Fruit fly (Drosophila melanogaster): ENCODE results near the gene alpha-Man-IIb.
A peak's percentile ranks its signal among the peaks of the same experiment; 100 is the strongest.

Gene alpha-Man-IIb

DNA sequence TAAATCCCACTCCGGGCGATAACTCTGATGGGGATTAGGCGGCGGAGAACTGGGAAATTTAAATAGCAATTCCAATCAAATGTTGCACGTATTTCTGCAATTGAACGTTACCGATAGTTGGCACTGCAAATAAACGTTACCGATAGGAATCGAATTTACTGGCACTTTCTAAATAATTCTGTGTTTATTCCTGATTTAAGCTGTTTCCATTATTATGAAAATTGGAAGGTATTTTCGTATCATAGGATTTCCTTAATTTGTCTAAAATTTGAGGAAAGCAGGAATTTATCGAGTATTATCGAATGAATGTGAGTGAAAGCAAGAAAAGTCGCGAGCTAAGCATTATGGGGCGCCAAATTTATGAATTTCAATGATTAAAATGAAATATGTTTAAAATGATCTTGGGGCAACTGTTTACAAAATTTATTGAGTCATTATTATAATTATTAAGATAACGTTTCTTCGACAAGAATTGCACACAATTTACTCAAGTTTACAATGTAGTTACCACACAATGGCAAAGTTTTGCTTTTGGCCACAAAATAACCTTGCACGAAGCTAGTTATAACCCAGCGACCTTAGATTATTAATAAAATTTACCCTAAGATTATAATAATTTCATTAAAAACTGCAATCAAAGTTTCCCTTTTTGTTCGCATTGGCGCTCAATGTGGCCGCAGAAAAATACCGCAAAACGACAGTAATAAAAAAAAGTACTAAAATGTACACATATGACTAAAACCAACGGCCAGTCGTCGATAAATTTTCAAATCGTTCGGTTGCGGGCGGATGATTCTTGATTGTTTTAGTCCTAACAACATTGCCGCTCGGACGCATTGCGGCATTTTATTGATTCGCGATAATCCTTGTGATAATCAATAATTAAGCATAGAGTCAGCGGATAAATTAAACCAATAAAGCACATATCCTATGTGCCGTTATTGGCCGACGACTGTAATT lies at the start of gene alpha-Man-IIb:
alpha-Man-IIb (plus strand) TSS at position 747 of the 960 bp plus-strand sequence.
- TF ChIP-seq CG17801 (GFP tag; optimal IDR thresholded peaks at IDR 0.05; ENCODE audit: partially characterized antibody): peak; percentile 49

DNA sequence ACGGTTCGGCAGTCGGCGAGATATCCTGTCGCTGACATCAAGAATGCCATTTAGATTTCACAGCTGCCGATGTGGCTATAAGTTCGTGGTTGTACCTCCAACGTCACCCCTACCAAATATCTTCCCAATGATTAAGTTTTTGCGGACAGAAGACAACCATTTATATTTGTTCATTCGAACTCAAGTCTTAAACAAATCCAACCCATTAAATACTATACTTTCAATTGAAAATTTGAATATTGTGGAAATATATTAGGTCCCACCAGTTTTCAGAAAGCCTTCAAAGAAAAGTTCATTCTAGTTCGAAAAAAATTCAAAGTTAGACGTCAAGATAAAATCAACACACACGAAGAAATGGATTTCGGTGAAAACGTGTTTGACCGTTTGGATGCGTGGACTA lies 41.2 kb upstream of the alpha-Man-IIb start, which contains the start of gene CG12784:
CG12784 (plus strand) TSS at position 301 of the 400 bp plus-strand sequence.
- no peak for TF ChIP-seq CG17801 (GFP tag; optimal IDR thresholded peaks at IDR 0.05; ENCODE audit: partially characterized antibody)

DNA sequence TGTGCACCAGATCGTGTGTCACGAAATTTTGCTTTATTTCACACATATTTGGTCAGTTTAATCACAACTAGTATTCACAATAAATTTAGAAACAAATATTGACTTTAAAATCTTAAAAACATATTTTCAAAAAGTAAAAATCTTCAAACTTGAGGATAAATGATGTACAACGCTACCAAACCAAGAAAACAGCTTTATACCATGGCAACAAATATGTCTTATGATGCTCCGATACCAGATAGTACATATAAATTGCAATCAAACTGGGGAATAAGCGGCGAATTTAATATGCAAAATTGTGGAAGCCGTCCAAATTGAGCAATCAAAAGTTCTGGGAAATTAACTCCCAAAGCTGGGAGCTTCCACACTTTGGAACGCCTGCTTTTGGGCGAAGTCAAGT lies 36.7 kb upstream of the alpha-Man-IIb start, which contains the start of gene CG5623:
CG5623 (minus strand) TSS at position 101 of the 400 bp plus-strand sequence.
- no peak for TF ChIP-seq CG17801 (GFP tag; optimal IDR thresholded peaks at IDR 0.05; ENCODE audit: partially characterized antibody)

DNA sequence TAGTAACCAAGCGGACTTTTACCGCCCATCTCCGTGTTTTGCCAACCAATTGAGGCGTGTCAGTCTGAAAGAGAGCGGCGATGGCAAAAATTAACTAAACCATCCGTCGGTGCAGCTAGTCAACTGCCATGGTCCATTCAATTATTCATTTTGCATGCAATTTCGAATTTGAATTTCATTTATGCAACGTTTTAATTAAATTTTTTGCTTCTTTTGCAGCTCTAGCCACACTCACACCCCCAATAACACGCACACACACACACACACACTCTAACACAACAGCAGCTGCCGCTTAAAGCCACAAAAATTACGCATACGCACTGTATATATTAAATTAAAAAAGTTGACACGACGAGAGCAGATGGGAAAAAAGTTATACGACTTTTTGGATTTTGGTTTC lies 35.1 kb upstream of the alpha-Man-IIb start:
- TF ChIP-seq CG17801 (GFP tag; optimal IDR thresholded peaks at IDR 0.05; ENCODE audit: partially characterized antibody): no peak

DNA sequence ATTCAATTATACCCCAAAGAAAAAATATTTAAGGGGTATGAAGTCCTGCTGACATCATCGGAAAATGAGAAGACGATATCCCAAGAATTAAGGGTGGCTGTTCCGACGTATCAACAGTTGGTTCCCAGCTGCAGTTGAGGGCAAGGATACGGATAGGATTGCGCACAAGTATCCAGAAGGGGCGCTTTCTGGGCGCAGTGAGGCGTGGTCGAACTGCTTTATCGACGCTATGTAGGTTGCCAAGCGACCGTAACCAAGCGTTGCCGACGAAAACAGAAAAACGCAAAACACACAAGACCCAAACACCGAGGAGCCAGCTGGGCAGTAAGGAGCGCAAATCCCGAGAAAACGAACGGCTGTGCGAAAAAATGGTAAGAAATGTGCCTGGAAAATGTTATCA lies 29.9 kb upstream of the alpha-Man-IIb start, which contains the start of gene Ttc26:
Ttc26 (plus strand) TSS at position 289 of the 400 bp plus-strand sequence.
- TF ChIP-seq CG17801 (GFP tag; optimal IDR thresholded peaks at IDR 0.05; ENCODE audit: partially characterized antibody): no peak

DNA sequence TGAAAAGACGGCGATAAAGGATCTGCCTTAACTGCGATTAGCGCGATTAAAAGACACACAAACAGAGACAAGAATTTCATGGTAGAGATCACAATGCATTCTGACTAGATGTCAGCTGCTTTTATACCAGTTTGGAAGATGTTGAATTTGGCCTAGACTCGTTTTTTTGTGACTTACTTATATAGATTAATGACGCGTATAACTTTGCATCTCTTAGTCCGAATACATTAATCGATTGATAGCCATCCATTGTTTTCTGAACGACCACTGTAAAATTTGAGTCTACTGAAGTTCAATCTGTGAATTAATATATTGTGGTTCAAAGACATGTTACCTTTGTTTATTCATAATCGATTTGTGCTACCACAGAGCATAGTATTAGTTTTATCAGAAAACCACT lies 28.8 kb upstream of the alpha-Man-IIb start, which contains the start of gene CG45207:
CG45207 (minus strand) TSS at position 101 of the 400 bp plus-strand sequence.
- TF ChIP-seq CG17801 (GFP tag; optimal IDR thresholded peaks at IDR 0.05; ENCODE audit: partially characterized antibody): no peak

DNA sequence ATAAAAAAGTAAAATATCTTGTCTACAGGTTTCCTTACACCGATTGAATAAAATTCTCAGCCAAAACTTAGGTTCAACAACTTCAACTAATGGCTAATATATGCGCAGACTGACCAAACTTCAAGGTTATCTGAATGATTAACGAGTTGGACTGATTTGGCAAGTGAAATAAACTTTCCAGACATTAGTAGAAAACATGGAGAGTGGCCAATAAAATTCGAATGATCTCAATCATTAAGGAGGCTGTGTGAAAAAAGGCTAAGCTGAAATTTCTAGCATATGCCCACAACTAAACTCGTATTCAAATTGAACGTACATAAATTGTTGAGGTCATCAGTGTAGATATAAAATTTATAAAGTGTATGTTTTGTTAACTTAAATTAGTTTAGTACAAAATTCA lies 24.5 kb upstream of the alpha-Man-IIb start, which contains the start of gene CG5614:
CG5614 (plus strand) TSS at position 301 of the 400 bp plus-strand sequence.
- no peak for TF ChIP-seq CG17801 (GFP tag; optimal IDR thresholded peaks at IDR 0.05; ENCODE audit: partially characterized antibody)

DNA sequence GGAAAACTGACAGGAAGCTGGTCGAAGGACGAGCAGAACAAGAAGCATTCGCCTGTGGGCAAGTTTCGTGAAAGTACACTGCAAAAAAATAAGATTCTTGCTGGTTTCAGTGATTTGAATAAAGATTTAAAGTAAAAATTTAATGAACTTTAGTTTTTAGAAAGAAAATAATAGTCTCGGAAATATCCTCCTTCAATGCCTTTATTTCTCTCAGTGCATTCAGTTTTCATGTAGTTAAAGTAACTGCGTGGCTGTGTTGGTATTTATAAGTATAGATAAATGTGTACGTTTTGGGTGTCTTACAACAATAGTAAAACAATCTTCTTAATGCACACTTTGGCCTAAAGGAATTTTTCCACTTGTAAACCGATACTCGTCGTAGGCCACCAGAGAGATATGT lies 19.8 kb upstream of the alpha-Man-IIb start:
- no peak for TF ChIP-seq CG17801 (GFP tag; optimal IDR thresholded peaks at IDR 0.05; ENCODE audit: partially characterized antibody)

DNA sequence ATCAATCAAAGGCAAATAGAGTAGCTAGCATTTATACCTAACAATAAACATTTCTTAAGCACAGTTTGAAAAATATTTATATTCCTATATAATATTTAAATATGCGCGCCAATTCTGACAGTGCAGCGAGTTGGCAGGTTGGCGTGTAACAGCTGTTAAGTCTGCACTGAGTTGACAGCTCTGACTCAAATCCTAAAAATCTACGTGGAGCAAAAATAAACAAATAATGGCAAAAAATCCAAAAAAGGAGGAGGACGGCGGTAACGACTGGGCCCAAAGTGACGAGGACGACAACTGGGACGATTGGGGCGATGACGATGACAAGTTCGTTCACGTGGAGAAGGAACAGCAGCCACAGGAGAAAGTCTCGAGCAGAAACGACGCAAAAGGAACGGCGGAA lies 17.5 kb upstream of the alpha-Man-IIb start, which contains the start of gene CG9590:
CG9590 (plus strand) TSS at position 166 of the 400 bp plus-strand sequence.
- no peak for TF ChIP-seq CG17801 (GFP tag; optimal IDR thresholded peaks at IDR 0.05; ENCODE audit: partially characterized antibody)

DNA sequence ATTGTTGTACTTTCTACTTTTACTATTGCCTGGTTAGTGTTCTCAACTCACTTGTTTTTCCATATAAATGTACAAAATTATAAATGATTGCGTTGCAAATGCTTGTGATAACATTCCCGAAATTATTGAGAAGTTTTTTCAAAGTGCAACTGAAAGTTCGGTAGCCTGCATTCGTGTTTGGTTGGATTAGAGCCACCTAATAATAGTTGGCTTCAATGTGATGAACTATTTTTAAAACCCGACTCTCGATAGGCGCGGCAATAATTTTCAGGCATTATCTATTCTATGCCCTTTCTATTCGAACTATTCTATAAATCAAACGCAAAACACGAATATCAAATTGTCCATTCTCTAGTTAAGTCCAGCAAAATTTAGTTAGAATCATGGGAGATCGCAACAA lies 15.8 kb upstream of the alpha-Man-IIb start, which contains the start of gene Uros2:
Uros2 (plus strand) TSS at position 301 of the 400 bp plus-strand sequence.
- TF ChIP-seq CG17801 (GFP tag; optimal IDR thresholded peaks at IDR 0.05; ENCODE audit: partially characterized antibody): no peak

DNA sequence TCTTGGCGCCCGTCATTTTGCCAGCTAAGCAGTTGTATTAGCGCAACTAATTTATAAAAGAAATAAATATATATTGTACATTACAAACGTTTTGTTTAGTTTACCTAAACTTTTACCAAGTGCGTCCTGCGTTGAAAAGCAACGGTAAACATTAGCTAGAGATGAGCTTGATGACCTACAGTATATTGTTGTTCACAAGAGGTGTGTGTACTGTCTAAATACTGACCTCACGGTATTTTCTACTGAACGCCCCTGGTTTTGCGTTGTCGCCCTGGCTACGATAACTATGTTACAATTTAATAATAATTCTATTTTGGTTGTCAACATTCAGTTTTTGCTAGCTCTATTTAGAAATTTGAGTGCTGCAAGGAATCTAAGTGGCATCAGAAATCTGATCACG lies 11.6 kb upstream of the alpha-Man-IIb start, which contains the start of gene Acyp2:
Acyp2 (plus strand) TSS at position 262 of the 400 bp plus-strand sequence.
- TF ChIP-seq CG17801 (GFP tag; optimal IDR thresholded peaks at IDR 0.05; ENCODE audit: partially characterized antibody): peak; percentile 5

DNA sequence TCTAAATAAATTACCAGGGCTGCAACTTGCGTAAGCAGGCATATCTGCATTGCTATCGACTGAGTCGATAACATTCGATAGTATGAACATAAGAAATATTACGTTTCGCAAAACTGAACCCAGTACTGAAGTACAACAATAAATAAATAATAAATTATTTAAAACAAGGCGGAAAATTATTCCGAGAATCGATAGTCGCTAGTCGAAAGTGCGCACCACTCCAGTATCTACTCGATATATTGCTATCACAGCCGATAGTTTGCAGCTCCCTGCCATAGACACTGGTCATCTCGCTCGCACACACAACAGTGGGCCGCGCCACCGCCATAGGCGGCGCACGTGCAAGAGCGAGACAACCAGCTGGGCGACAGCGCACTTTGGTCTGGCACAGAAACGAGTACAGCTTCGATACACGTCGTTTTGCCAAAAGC lies 10.7 kb upstream of the alpha-Man-IIb start, which contains the start of gene nsl1:
nsl1 (plus strand) TSS at position 411 of the 431 bp plus-strand sequence.
- TF ChIP-seq CG17801 (GFP tag; optimal IDR thresholded peaks at IDR 0.05; ENCODE audit: partially characterized antibody): peak; percentile 55

DNA sequence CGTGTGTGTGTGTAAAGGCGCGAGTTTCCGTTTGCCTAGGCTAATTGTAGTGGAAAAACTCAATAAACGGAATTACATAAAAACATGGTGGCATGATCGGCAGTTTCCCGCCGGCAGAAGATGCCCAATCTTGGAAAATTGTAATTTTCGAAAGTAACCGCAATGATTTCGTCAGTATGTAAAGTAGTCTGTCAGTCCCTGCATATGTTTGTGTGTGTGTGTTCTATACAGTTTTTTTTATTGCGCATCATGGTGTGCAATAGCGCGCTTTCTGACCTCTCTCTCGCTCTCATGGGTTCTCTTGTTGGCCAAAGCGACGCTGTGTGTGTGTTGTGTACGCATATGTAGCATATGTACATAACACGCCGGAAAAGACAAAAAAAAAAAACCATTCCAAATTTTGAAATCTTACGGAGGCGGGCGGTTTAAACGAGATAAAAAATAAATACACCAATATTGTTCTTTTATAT lies 9.8 kb upstream of the alpha-Man-IIb start:
- no peak for TF ChIP-seq CG17801 (GFP tag; optimal IDR thresholded peaks at IDR 0.05; ENCODE audit: partially characterized antibody)

DNA sequence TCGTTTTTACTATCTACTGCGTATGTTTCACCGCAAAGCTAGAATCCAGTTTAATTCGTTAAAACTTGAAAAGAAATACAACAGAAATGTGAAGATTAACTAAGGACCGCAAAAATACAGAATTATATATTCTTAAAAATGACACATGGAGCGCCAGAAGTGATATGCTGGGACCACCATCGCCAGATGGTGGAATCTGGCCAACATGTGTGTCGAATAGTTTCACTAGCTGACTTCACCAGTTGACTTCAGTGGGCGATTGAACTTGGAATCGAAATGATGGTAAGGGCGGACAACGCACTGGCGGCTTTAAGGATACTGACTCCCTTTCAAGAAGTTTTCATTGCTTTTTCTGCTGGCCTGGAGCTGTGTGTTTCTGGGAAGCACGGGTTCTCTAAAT lies 2.0 kb upstream of the alpha-Man-IIb start, which contains the start of gene CG9593:
CG9593 (plus strand) TSS at position 270 of the 400 bp plus-strand sequence.
- TF ChIP-seq CG17801 (GFP tag; optimal IDR thresholded peaks at IDR 0.05; ENCODE audit: partially characterized antibody): no peak

DNA sequence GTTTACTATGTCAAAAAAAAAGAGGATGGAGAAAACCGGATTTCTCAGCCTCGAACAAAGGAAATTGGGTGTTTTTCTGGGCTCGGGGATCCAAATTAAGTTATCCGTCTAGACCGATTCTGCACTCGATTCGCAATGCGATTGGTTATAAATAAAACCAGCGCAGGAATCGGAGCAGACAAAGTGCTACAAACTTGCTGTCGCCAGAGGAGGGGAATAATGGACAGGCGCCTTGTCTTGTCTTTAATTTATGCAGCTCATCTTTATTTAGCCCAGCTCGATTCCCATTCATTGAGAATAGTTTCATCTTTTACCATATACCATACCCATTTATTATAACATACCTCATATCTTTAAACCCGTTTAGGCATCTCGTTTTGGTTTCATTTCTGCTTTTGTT lies 630 bp downstream of the alpha-Man-IIb start:
- no peak for TF ChIP-seq CG17801 (GFP tag; optimal IDR thresholded peaks at IDR 0.05; ENCODE audit: partially characterized antibody)
